Worm (Caenorhabditis elegans): ENCODE measurements around the gene F40F8.1.

Gene F40F8.1

ce11 chrII:11157660-11158059 lies 30.2 kb downstream of the F40F8.1 start:
- TF ChIP-seq klf-2 (GFP tag; conservative IDR thresholded peaks at IDR 0.05) (peak; percentile 74), flt-1 (GFP tag; IDR thresholded peaks at IDR 0.05) (peak; percentile 86), ref-1 (GFP tag; conservative IDR thresholded peaks at IDR 0.05) (peak; percentile 58; the same call in 1 of the 2 replicates), tab-1 (GFP tag; IDR thresholded peaks at IDR 0.05) (peak; percentile 84), cog-1 (tag; optimal IDR thresholded peaks at IDR 0.05) (no peak), T22C8.4 (GFP tag; IDR thresholded peaks at IDR 0.05) (peak; percentile 60; the same call in 1 of the 2 replicates), med-1 (GFP tag; optimal IDR thresholded peaks at IDR 0.05; ENCODE audit: insufficient read depth) (no peak), ztf-29 (GFP tag; IDR thresholded peaks at IDR 0.05) (peak; percentile 78), ztf-23 (GFP tag; IDR thresholded peaks at IDR 0.05) (peak; percentile 78)

ce11 chrII:11161675-11162074 lies 34.2 kb downstream of the F40F8.1 start:
- TF ChIP-seq cog-1 (tag; optimal IDR thresholded peaks at IDR 0.05) (no peak), klf-2 (GFP tag; conservative IDR thresholded peaks at IDR 0.05) (no peak), ref-1 (GFP tag; conservative IDR thresholded peaks at IDR 0.05) (no peak), med-1 (GFP tag; optimal IDR thresholded peaks at IDR 0.05; ENCODE audit: insufficient read depth) (no peak), T22C8.4 (GFP tag; IDR thresholded peaks at IDR 0.05) (no peak)

ce11 chrII:11162390-11162789 lies 34.9 kb downstream of the F40F8.1 start, which contains the start of gene ptr-13:
ptr-13 (minus strand) TSS chrII:11162481.
- TF ChIP-seq T22C8.4 (GFP tag; IDR thresholded peaks at IDR 0.05) (no peak), cog-1 (tag; optimal IDR thresholded peaks at IDR 0.05) (no peak), klf-2 (GFP tag; conservative IDR thresholded peaks at IDR 0.05) (no peak), ztf-29 (GFP tag; IDR thresholded peaks at IDR 0.05) (no peak), tab-1 (GFP tag; IDR thresholded peaks at IDR 0.05) (no peak)

- TF ChIP-seq ztf-23 (GFP tag; IDR thresholded peaks at IDR 0.05) = no peak
- TF ChIP-seq cog-1 (tag; optimal IDR thresholded peaks at IDR 0.05) = no peak
- TF ChIP-seq tab-1 (GFP tag; IDR thresholded peaks at IDR 0.05) = no peak
- TF ChIP-seq flt-1 (GFP tag; IDR thresholded peaks at IDR 0.05) = no peak
- TF ChIP-seq ztf-29 (GFP tag; IDR thresholded peaks at IDR 0.05) = no peak
- no peak for TF ChIP-seq ref-1 (GFP tag; conservative IDR thresholded peaks at IDR 0.05)
- no peak for TF ChIP-seq T22C8.4 (GFP tag; IDR thresholded peaks at IDR 0.05)
- no peak for TF ChIP-seq klf-2 (GFP tag; conservative IDR thresholded peaks at IDR 0.05)
- no peak for TF ChIP-seq med-1 (GFP tag; optimal IDR thresholded peaks at IDR 0.05; ENCODE audit: insufficient read depth)
Observed at ce11 chrII:11163291-11163690, 35.8 kb downstream of the F40F8.1 start.

ce11 chrII:11166414-11166813 lies 39.0 kb downstream of the F40F8.1 start:
- no peak for TF ChIP-seq ref-1 (GFP tag; conservative IDR thresholded peaks at IDR 0.05)
- no peak for TF ChIP-seq med-1 (GFP tag; optimal IDR thresholded peaks at IDR 0.05; ENCODE audit: insufficient read depth)
- TF ChIP-seq T22C8.4 (GFP tag; IDR thresholded peaks at IDR 0.05) = no peak
- TF ChIP-seq tab-1 (GFP tag; IDR thresholded peaks at IDR 0.05) = no peak
- no peak for TF ChIP-seq ztf-29 (GFP tag; IDR thresholded peaks at IDR 0.05)
- TF ChIP-seq ztf-23 (GFP tag; IDR thresholded peaks at IDR 0.05) = no peak
- TF ChIP-seq klf-2 (GFP tag; conservative IDR thresholded peaks at IDR 0.05) = no peak
- no peak for TF ChIP-seq flt-1 (GFP tag; IDR thresholded peaks at IDR 0.05)

ce11 chrII:11167039-11167438 lies 39.6 kb downstream of the F40F8.1 start:
- no peak for TF ChIP-seq flt-1 (GFP tag; IDR thresholded peaks at IDR 0.05)
- no peak for TF ChIP-seq ztf-29 (GFP tag; IDR thresholded peaks at IDR 0.05)
- TF ChIP-seq tab-1 (GFP tag; IDR thresholded peaks at IDR 0.05) = no peak

- 0 out of 2 replicates have a peak, but pooled peaks have one; percentile 10 for TF ChIP-seq ztf-23 (GFP tag; IDR thresholded peaks at IDR 0.05)
Observed at ce11 chrII:11168893-11169292, 41.4 kb downstream of the F40F8.1 start.

- TF ChIP-seq med-1 (GFP tag; optimal IDR thresholded peaks at IDR 0.05; ENCODE audit: insufficient read depth) (no peak), klf-2 (GFP tag; conservative IDR thresholded peaks at IDR 0.05) (no peak), tab-1 (GFP tag; IDR thresholded peaks at IDR 0.05) (no peak), flt-1 (GFP tag; IDR thresholded peaks at IDR 0.05) (no peak), T22C8.4 (GFP tag; IDR thresholded peaks at IDR 0.05) (no peak), ztf-23 (GFP tag; IDR thresholded peaks at IDR 0.05) (no peak), cog-1 (tag; optimal IDR thresholded peaks at IDR 0.05) (no peak), ztf-29 (GFP tag; IDR thresholded peaks at IDR 0.05) (no peak), ref-1 (GFP tag; conservative IDR thresholded peaks at IDR 0.05) (no peak)
Observed at ce11 chrII:11175347-11175746, 47.9 kb downstream of the F40F8.1 start.

- TF ChIP-seq med-1 (GFP tag; optimal IDR thresholded peaks at IDR 0.05; ENCODE audit: insufficient read depth) = no peak
- no peak for TF ChIP-seq klf-2 (GFP tag; conservative IDR thresholded peaks at IDR 0.05)
- no peak for TF ChIP-seq ztf-23 (GFP tag; IDR thresholded peaks at IDR 0.05)
- TF ChIP-seq flt-1 (GFP tag; IDR thresholded peaks at IDR 0.05) = no peak
- TF ChIP-seq ref-1 (GFP tag; conservative IDR thresholded peaks at IDR 0.05) = no peak
- TF ChIP-seq ztf-29 (GFP tag; IDR thresholded peaks at IDR 0.05) = no peak
- TF ChIP-seq T22C8.4 (GFP tag; IDR thresholded peaks at IDR 0.05) = no peak
- TF ChIP-seq tab-1 (GFP tag; IDR thresholded peaks at IDR 0.05) = no peak
Observed at ce11 chrII:11176441-11176840, 49.0 kb downstream of the F40F8.1 start.

- TF ChIP-seq cog-1 (tag; optimal IDR thresholded peaks at IDR 0.05) = no peak
- TF ChIP-seq ztf-29 (GFP tag; IDR thresholded peaks at IDR 0.05) = no peak
- no peak for TF ChIP-seq T22C8.4 (GFP tag; IDR thresholded peaks at IDR 0.05)
- no peak for TF ChIP-seq klf-2 (GFP tag; conservative IDR thresholded peaks at IDR 0.05)
- no peak for TF ChIP-seq med-1 (GFP tag; optimal IDR thresholded peaks at IDR 0.05; ENCODE audit: insufficient read depth)
- no peak for TF ChIP-seq tab-1 (GFP tag; IDR thresholded peaks at IDR 0.05)
- no peak for TF ChIP-seq ztf-23 (GFP tag; IDR thresholded peaks at IDR 0.05)
- no peak for TF ChIP-seq ref-1 (GFP tag; conservative IDR thresholded peaks at IDR 0.05)
- TF ChIP-seq flt-1 (GFP tag; IDR thresholded peaks at IDR 0.05) = no peak
Observed at ce11 chrII:11177376-11177775, 49.9 kb downstream of the F40F8.1 start, which contains the start of gene F37H8.6. F37H8.6 (minus strand) TSS chrII:11177476.

ce11 chrII:11178737-11179136 lies 51.3 kb downstream of the F40F8.1 start:
- no peak for TF ChIP-seq ztf-29 (GFP tag; IDR thresholded peaks at IDR 0.05)
- no peak for TF ChIP-seq tab-1 (GFP tag; IDR thresholded peaks at IDR 0.05)
- no peak for TF ChIP-seq ref-1 (GFP tag; conservative IDR thresholded peaks at IDR 0.05)
- no peak for TF ChIP-seq ztf-23 (GFP tag; IDR thresholded peaks at IDR 0.05)
- no peak for TF ChIP-seq klf-2 (GFP tag; conservative IDR thresholded peaks at IDR 0.05)
- no peak for TF ChIP-seq cog-1 (tag; optimal IDR thresholded peaks at IDR 0.05)
